Worm (Caenorhabditis elegans): ENCODE data around the gene znf-598.
A peak's percentile ranks its signal among the peaks of the same experiment; 100 is the strongest.

The znf-598 gene

DNA sequence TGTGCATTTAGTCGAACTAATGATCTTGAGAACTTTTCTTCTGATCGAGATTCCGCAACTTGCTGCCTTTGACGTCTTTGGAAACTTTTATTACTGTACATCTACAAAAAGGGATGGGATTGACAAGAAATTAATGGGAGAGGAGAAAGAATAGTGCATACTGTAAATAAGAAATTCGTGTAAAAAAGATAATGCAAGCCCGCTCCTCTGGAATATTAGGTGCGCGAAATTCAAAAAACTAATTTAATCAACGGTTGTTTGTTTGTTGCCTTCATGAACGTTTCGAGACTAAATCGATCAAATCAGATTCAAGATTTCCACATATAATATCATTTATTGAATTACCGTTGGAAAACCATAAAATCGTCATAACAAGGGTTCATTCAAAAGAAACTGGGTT is 44.3 kb downstream of the znf-598 start, which contains the start of gene him-14:
Gene him-14 (minus strand): TSS at position 101 of the 400 bp plus-strand sequence.
- TF ChIP-seq klf-2 (GFP tag; conservative IDR thresholded peaks at IDR 0.05) = no peak
- no peak for TF ChIP-seq med-1 (GFP tag; optimal IDR thresholded peaks at IDR 0.05; ENCODE audit: insufficient read depth)
- no peak for TF ChIP-seq ztf-23 (GFP tag; IDR thresholded peaks at IDR 0.05)
- no peak for TF ChIP-seq T22C8.4 (GFP tag; IDR thresholded peaks at IDR 0.05)
- TF ChIP-seq flt-1 (GFP tag; IDR thresholded peaks at IDR 0.05) = no peak
- TF ChIP-seq cog-1 (tag; optimal IDR thresholded peaks at IDR 0.05) = no peak
- no peak for TF ChIP-seq ztf-29 (GFP tag; IDR thresholded peaks at IDR 0.05)
- no peak for TF ChIP-seq ref-1 (GFP tag; conservative IDR thresholded peaks at IDR 0.05)
- TF ChIP-seq tab-1 (GFP tag; IDR thresholded peaks at IDR 0.05) = no peak

DNA sequence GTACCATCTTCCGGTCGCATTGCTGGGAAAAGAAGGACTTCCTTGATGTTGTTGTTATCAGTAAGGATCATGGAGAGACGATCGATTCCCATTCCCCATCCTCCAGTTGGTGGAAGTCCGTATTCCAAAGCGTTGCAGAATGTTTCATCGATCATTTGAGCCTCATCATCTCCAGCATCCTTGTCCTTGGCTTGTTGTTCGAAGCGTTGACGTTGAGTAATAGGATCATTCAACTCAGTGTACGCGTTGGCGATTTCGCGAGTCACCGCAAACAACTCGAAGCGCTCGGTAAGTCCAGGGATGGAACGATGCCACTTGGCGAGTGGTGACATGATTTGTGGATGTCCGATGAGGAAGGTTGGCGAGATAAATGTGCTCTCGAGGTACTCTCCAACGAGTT is 44.8 kb downstream of the znf-598 start:
- TF ChIP-seq tab-1 (GFP tag; IDR thresholded peaks at IDR 0.05) = no peak
- no peak for TF ChIP-seq flt-1 (GFP tag; IDR thresholded peaks at IDR 0.05)
- no peak for TF ChIP-seq med-1 (GFP tag; optimal IDR thresholded peaks at IDR 0.05; ENCODE audit: insufficient read depth)
- TF ChIP-seq klf-2 (GFP tag; conservative IDR thresholded peaks at IDR 0.05) = no peak
- TF ChIP-seq ztf-29 (GFP tag; IDR thresholded peaks at IDR 0.05) = no peak
- TF ChIP-seq T22C8.4 (GFP tag; IDR thresholded peaks at IDR 0.05) = no peak
- TF ChIP-seq ref-1 (GFP tag; conservative IDR thresholded peaks at IDR 0.05) = no peak
- TF ChIP-seq cog-1 (tag; optimal IDR thresholded peaks at IDR 0.05) = no peak

DNA sequence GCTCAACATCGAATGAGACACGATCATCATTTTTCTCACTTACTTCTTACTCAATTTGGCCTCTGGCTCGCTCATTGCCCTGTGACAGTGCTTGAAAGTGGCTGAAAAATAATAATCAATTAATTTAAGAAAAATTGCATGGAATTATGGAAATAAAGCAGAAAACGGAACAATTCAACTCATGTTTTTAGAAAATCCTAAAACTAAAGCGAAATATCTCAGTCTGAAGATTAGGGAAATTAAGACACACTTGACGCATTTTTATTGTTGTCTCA is 46.6 kb downstream of the znf-598 start, which contains the start of gene kars-1:
Gene kars-1 (minus strand): TSS at position 101 of the 275 bp plus-strand sequence.
- TF ChIP-seq klf-2 (GFP tag; conservative IDR thresholded peaks at IDR 0.05) = no peak
- no peak for TF ChIP-seq ztf-29 (GFP tag; IDR thresholded peaks at IDR 0.05)
- TF ChIP-seq flt-1 (GFP tag; IDR thresholded peaks at IDR 0.05) = no peak
- TF ChIP-seq T22C8.4 (GFP tag; IDR thresholded peaks at IDR 0.05) = no peak
- no peak for TF ChIP-seq ztf-23 (GFP tag; IDR thresholded peaks at IDR 0.05)
- TF ChIP-seq cog-1 (tag; optimal IDR thresholded peaks at IDR 0.05) = no peak

DNA sequence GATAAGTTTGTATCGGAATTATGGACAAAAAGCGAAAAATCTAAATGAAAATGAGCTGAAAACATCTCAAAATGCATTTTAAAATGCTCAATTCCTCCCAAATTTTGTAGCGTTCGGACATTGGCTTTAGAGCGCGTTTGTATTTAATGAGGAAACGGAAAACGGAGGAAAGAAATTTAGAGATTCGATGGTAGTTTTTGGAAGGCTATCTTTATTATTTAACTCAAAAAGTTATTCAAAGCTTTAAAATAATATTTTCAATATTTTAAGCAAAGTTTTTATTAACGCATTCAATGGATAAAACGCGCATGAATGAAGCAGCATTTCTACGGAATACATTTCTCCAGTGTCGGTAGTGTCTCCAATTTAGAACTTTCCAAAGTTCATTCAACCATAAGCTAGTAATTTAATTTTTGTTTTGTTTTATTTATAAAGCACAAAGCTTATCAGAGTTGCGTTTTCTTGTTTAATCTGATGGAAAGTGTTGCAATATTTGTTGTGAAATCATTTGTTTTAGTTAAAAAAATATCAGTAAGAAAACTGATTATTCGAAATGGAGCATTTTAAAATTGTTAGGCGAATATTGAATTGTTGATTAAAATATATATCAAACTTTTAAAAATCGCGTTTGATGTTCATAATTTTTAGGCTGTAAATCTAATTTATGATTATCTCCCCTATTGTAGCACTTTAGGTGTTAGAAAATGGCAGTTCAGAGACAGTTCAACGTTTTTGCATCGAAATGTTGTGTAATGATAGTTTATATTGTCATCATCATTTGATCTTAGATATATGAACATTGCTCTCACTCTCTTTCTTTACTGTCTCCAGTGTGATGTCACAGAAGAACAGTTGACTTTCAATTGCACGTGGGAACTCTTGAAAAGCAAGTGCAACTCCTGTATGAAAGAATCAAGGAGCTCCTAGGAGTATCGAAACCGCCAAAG is 47.3 kb downstream of the znf-598 start:
- TF ChIP-seq cog-1 (tag; optimal IDR thresholded peaks at IDR 0.05) (peak; percentile 74), ztf-29 (GFP tag; IDR thresholded peaks at IDR 0.05) (0 out of 2 replicates have a peak, but pooled peaks have one; percentile 41), med-1 (GFP tag; optimal IDR thresholded peaks at IDR 0.05; ENCODE audit: insufficient read depth) (no peak), ref-1 (GFP tag; conservative IDR thresholded peaks at IDR 0.05) (no peak), klf-2 (GFP tag; conservative IDR thresholded peaks at IDR 0.05) (no peak), ztf-23 (GFP tag; IDR thresholded peaks at IDR 0.05) (no peak; the same call in 1 of the 2 replicates), tab-1 (GFP tag; IDR thresholded peaks at IDR 0.05) (no peak), flt-1 (GFP tag; IDR thresholded peaks at IDR 0.05) (peak; percentile 77), T22C8.4 (GFP tag; IDR thresholded peaks at IDR 0.05) (no peak)

DNA sequence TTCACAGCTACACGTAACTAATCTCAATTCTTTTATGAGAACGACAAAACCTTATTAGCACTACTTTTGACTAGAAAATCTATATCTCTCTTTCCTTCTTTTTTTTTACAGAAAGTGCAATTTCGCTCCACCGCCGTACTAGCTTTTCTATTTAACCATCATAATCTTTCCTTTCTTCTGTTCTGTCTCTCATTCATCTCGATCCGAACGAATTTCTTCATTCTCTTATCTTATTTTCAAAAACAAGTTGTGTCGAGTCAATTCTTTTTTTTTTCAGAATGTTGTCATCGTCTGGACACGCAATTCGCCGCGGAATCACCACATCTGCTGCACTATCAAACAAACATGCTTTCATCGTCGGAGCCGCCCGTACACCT is 47.9 kb downstream of the znf-598 start, which contains the start of gene kat-1:
Gene kat-1 (plus strand): TSS at position 278 of the 377 bp plus-strand sequence.
- no peak for TF ChIP-seq ztf-23 (GFP tag; IDR thresholded peaks at IDR 0.05)
- TF ChIP-seq ztf-29 (GFP tag; IDR thresholded peaks at IDR 0.05) = no peak
- TF ChIP-seq tab-1 (GFP tag; IDR thresholded peaks at IDR 0.05) = no peak
- TF ChIP-seq ref-1 (GFP tag; conservative IDR thresholded peaks at IDR 0.05) = no peak
- no peak for TF ChIP-seq cog-1 (tag; optimal IDR thresholded peaks at IDR 0.05)
- TF ChIP-seq flt-1 (GFP tag; IDR thresholded peaks at IDR 0.05) = no peak
- no peak for TF ChIP-seq klf-2 (GFP tag; conservative IDR thresholded peaks at IDR 0.05)
- no peak for TF ChIP-seq med-1 (GFP tag; optimal IDR thresholded peaks at IDR 0.05; ENCODE audit: insufficient read depth)
- TF ChIP-seq T22C8.4 (GFP tag; IDR thresholded peaks at IDR 0.05) = no peak

DNA sequence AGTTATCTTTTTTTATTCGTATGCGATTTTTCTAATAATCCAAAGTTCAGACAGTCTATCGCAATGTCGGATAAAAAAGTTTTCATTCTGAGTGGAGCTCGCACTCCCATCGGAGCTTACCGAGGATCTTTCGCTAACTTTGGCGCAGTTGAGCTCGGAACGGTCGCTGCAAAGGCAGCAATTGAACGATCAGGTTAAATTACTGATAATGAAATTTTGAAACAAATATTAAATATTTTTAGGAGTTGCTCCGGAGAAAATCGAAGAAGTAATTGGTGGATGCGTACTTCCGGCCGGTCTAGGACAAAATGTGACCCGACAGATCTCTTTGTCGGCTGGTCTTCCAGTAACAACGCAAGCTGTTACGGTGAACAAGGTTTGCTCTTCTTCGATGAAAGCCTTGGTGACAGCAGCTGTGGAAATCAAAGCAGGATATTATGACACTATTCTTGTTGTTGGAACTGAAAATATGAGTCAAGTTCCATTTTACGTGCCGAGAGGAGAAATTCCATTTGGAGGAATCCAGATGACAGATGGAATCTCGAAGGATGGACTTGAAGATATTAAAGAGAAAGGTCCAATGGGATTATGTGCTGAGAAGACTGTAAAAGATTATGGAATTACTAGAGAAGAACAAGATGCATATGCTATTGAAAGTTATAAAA is 50.1 kb downstream of the znf-598 start, which contains the start of gene T02G5.7:
Gene T02G5.7 (plus strand): TSS at position 51 of the 665 bp plus-strand sequence.
- TF ChIP-seq klf-2 (GFP tag; conservative IDR thresholded peaks at IDR 0.05) = no peak

Measured in whole organism, midembryonic.